Worm (Caenorhabditis elegans): ENCODE results near the gene fbxa-214.
"Not testable (repeated sequence)": the region's sequence is repeated elsewhere in the genome, so short reads cannot be mapped to it uniquely, and the experiment has no call there.

- not testable (repeated sequence) for TF ChIP-seq mdl-1, fos-1, jun-1, nhr-76 (tag; optimal IDR thresholded peaks at IDR 0.05)
These were observed at the start of gene fbxa-214 for ce11 chrV:6069968-6070367.
